Worm (Caenorhabditis elegans) whole organism, L4 larva: ENCODE results near the gene Y73F4A.2.

Experiments used
- D1046.2 ChIP-seq: fragments of 200-800 bp; sonication (Bioruptor generic); IDR thresholded peaks from 2 replicates; pipeline ENCODE4 v1.3.6; 2022; ENCODE audit warnings: missing genetic modification characterization, missing compliant biosample characterization
- F37D6.2 ChIP-seq: sonication (generic microtip); optimal IDR thresholded peaks from 2 replicates; lab custom pipeline; 2016; ENCODE audit warnings: mild to moderate bottlenecking, missing genetic modification characterization, missing compliant biosample characterization
- F49E8.2 ChIP-seq: sonication (generic microtip); optimal IDR thresholded peaks from 2 replicates; lab custom pipeline; 2016; ENCODE audit warnings: missing compliant biosample characterization, mild to moderate bottlenecking, missing genetic modification characterization, borderline replicate concordance
- Y48G9A.11 ChIP-seq: fragments of 200-800 bp; sonication (Bioruptor generic); IDR thresholded peaks from 2 replicates; pipeline ENCODE4 v1.3.6; 2022; ENCODE audit warnings: missing genetic modification reagents, missing genetic modification characterization, missing compliant biosample characterization
- Y75B8A.6 ChIP-seq: fragments of 200-800 bp; sonication (Bioruptor generic); IDR thresholded peaks from 2 replicates; pipeline ENCODE4 v1.3.6; 2022; ENCODE audit warnings: missing genetic modification reagents, missing genetic modification characterization, missing compliant biosample characterization
- ZK337.2 ChIP-seq: fragments of 200-800 bp; sonication (Bioruptor generic); IDR thresholded peaks from 2 replicates; pipeline ENCODE4 v1.3.6; 2022; ENCODE audit warnings: missing genetic modification reagents, missing genetic modification characterization, missing compliant biosample characterization
- ceh-20 ChIP-seq: fragments of 200-800 bp; sonication (Bioruptor generic); IDR thresholded peaks from 2 replicates; pipeline ENCODE4 v1.3.6; 2022; ENCODE audit warnings: missing genetic modification reagents, missing genetic modification characterization, missing compliant biosample characterization
- ceh-44 ChIP-seq: fragments of 200-800 bp; sonication (Bioruptor generic); IDR thresholded peaks from 2 replicates; pipeline ENCODE4 v1.3.6; 2022; ENCODE audit warnings: missing genetic modification reagents, missing genetic modification characterization, missing compliant biosample characterization
- ceh-62 ChIP-seq: sonication (generic microtip); optimal IDR thresholded peaks from 2 replicates; lab custom pipeline; 2017; ENCODE audit warnings: missing biosample characterization, missing genetic modification characterization
- ctbp-1 ChIP-seq: fragments of 200-800 bp; sonication (Bioruptor generic); IDR thresholded peaks from 2 replicates; pipeline ENCODE4 v1.3.6; 2022; ENCODE audit warnings: missing genetic modification reagents, missing genetic modification characterization, missing compliant biosample characterization
- daf-16 ChIP-seq, 3 experiments: sonication (generic microtip); optimal IDR thresholded peaks; 2 replicates each; lab custom pipeline; 2016 to 2017; ENCODE audit warnings: missing genetic modification characterization in 3 of 3, missing genetic modification reagents in 3 of 3, mild to moderate bottlenecking in 2 of 3, missing compliant biosample characterization in 2 of 3, missing biosample characterization in 1 of 3, moderate library complexity in 1 of 3
- dmd-9 ChIP-seq: fragments of 200-800 bp; sonication (Bioruptor generic); IDR thresholded peaks from 2 replicates; pipeline ENCODE4 v1.3.6; 2022; ENCODE audit warnings: missing genetic modification reagents, missing genetic modification characterization, missing compliant biosample characterization
- dpl-1 ChIP-seq: fragments of 150-350 bp; optimal IDR thresholded peaks from 2 replicates; lab custom pipeline; 2014; ENCODE audit warnings: missing biosample characterization, missing genetic modification reagents, missing genetic modification characterization
- duxl-1 ChIP-seq: sonication (generic microtip); optimal IDR thresholded peaks from 2 replicates; lab custom pipeline; 2016; ENCODE audit warnings: mild to moderate bottlenecking, missing genetic modification characterization, moderate library complexity, missing compliant biosample characterization; ENCODE audit not compliant: poor library complexity
- gei-8 ChIP-seq: fragments of 200-800 bp; sonication (Bioruptor generic); optimal IDR thresholded peaks from 2 replicates; lab custom pipeline; 2018; ENCODE audit warnings: mild to moderate bottlenecking, missing genetic modification characterization, missing compliant biosample characterization
- hif-1 ChIP-seq, 2 experiments: sonication (generic microtip); optimal IDR thresholded peaks; 2 replicates each; lab custom pipeline; 2016 to 2017; ENCODE audit warnings: missing compliant biosample characterization in 2 of 2, missing genetic modification characterization in 2 of 2, missing genetic modification reagents in 2 of 2, missing genotype in 2 of 2, mild to moderate bottlenecking in 1 of 2
- hlh-11 ChIP-seq: fragments of 200-800 bp; sonication (Bioruptor generic); optimal IDR thresholded peaks from 2 replicates; lab custom pipeline; 2018; ENCODE audit warnings: mild to moderate bottlenecking, missing genetic modification characterization, missing compliant biosample characterization
- hlh-30 ChIP-seq: sonication (generic microtip); optimal IDR thresholded peaks from 2 replicates; lab custom pipeline; 2017; ENCODE audit warnings: antibody characterized with exemption, mild to moderate bottlenecking, missing genetic modification characterization, missing compliant biosample characterization; ENCODE audit not compliant: insufficient read depth
- hmg-1.1 ChIP-seq: fragments of 200-800 bp; sonication (Bioruptor generic); IDR thresholded peaks from 2 replicates; pipeline ENCODE4 v1.3.6; 2022; ENCODE audit warnings: missing genetic modification reagents, missing genetic modification characterization, missing compliant biosample characterization
- lin-29 ChIP-seq: fragments of 200-800 bp; sonication (Bioruptor generic); IDR thresholded peaks from 2 replicates; pipeline ENCODE4 v1.3.6; 2022; ENCODE audit warnings: missing genetic modification reagents, missing genetic modification characterization, missing compliant biosample characterization
- lin-38 ChIP-seq: fragments of 200-800 bp; sonication (Bioruptor generic); IDR thresholded peaks from 2 replicates; pipeline ENCODE4 v1.3.6; 2022; ENCODE audit warnings: missing genetic modification reagents, missing genetic modification characterization, missing compliant biosample characterization
- lsy-2 ChIP-seq, 2 experiments: fragments of 150-350 bp in 1 of 2; sonication (generic microtip) in 1 of 2; optimal IDR thresholded peaks; 2 replicates each; lab custom pipeline; 2014 to 2017; ENCODE audit warnings: missing biosample characterization in 2 of 2, missing genetic modification characterization in 2 of 2
- madf-5 ChIP-seq, 2 experiments: fragments of 200-800 bp; sonication (Bioruptor generic); IDR thresholded peaks; 2 replicates each; pipeline ENCODE4 v1.3.6; 2022; ENCODE audit warnings: missing compliant biosample characterization in 2 of 2, missing genetic modification characterization in 2 of 2
- madf-9 ChIP-seq: fragments of 200-800 bp; sonication (Bioruptor generic); conservative IDR thresholded peaks from 2 replicates; pipeline ENCODE4 v1.3.6; 2022; ENCODE audit warnings: missing genetic modification reagents, missing genetic modification characterization, missing compliant biosample characterization
- mdt-29 ChIP-seq: fragments of 200-800 bp; sonication (Bioruptor generic); IDR thresholded peaks from 2 replicates; pipeline ENCODE4 v1.3.6; 2022; ENCODE audit warnings: missing genetic modification reagents, missing genetic modification characterization, missing compliant biosample characterization
- mep-1 ChIP-seq: fragments of 150-350 bp; sonication (generic microtip); optimal IDR thresholded peaks from 3 replicates; lab custom pipeline; 2014; ENCODE audit warnings: missing biosample characterization, missing genetic modification characterization
- mes-2 ChIP-seq: sonication (generic microtip); optimal IDR thresholded peaks from 2 replicates; lab custom pipeline; 2016; ENCODE audit warnings: missing genotype, mild to moderate bottlenecking, missing genetic modification characterization, missing compliant biosample characterization; ENCODE audit not compliant: poor library complexity, severe bottlenecking
- mxl-2 ChIP-seq: fragments of 200-800 bp; sonication (Bioruptor generic); conservative IDR thresholded peaks from 2 replicates; pipeline ENCODE4 v1.3.6; 2022; ENCODE audit warnings: missing genetic modification reagents, missing genetic modification characterization, missing compliant biosample characterization
- mxl-3 ChIP-seq: fragments of 200-800 bp; sonication (Bioruptor generic); optimal IDR thresholded peaks from 2 replicates; lab custom pipeline; 2018; ENCODE audit warnings: mild to moderate bottlenecking, missing genetic modification characterization, missing compliant biosample characterization
- nhr-102 ChIP-seq: sonication (generic microtip); optimal IDR thresholded peaks from 2 replicates; lab custom pipeline; 2016; ENCODE audit warnings: mild to moderate bottlenecking, missing genetic modification characterization, moderate library complexity, missing compliant biosample characterization
- nhr-11 ChIP-seq: fragments of 150-350 bp; optimal IDR thresholded peaks from 2 replicates; lab custom pipeline; 2014; ENCODE audit warnings: missing biosample characterization, missing genetic modification characterization
- nhr-48 ChIP-seq: sonication (generic microtip); optimal IDR thresholded peaks from 2 replicates; lab custom pipeline; 2016; ENCODE audit warnings: mild to moderate bottlenecking, missing genetic modification characterization, missing compliant biosample characterization
- pha-4 ChIP-seq, 2 experiments: fragments of 150-350 bp in 1 of 2; fragments of 200-800 bp in 1 of 2; sonication (Bioruptor generic) in 1 of 2; IDR thresholded peaks in 1 of 2; optimal IDR thresholded peaks in 1 of 2; 2 replicates each; pipeline versions ENCODE4 v1.3.6 to Lab custom; 2014 to 2022; ENCODE audit warnings: missing genetic modification characterization in 2 of 2, missing genetic modification reagents in 2 of 2, missing biosample characterization in 1 of 2, missing compliant biosample characterization in 1 of 2
- php-3 ChIP-seq: fragments of 200-800 bp; sonication (Bioruptor generic); IDR thresholded peaks from 2 replicates; pipeline ENCODE4 v1.3.6; 2022; ENCODE audit warnings: missing genetic modification reagents, missing genetic modification characterization, missing compliant biosample characterization
- pqm-1 ChIP-seq: sonication (generic microtip); optimal IDR thresholded peaks from 2 replicates; lab custom pipeline; 2017; ENCODE audit warnings: missing biosample characterization, missing genetic modification characterization
- rbr-2 ChIP-seq: sonication (generic microtip); optimal IDR thresholded peaks from 2 replicates; lab custom pipeline; 2016; ENCODE audit warnings: missing genotype, missing genetic modification characterization, missing compliant biosample characterization
- saeg-2 ChIP-seq: fragments of 200-800 bp; sonication (Bioruptor generic); IDR thresholded peaks from 2 replicates; pipeline ENCODE4 v1.3.6; 2022; ENCODE audit warnings: missing genetic modification reagents, missing genetic modification characterization, missing compliant biosample characterization
- sdz-12 ChIP-seq: fragments of 200-800 bp; sonication (Bioruptor generic); optimal IDR thresholded peaks from 2 replicates; lab custom pipeline; 2018; ENCODE audit warnings: mild to moderate bottlenecking, missing genetic modification characterization, missing compliant biosample characterization
- set-16 ChIP-seq: fragments of 200-800 bp; sonication (Bioruptor generic); IDR thresholded peaks from 2 replicates; pipeline ENCODE4 v1.3.6; 2022; ENCODE audit warnings: missing genetic modification reagents, missing genetic modification characterization, missing compliant biosample characterization
- unc-130 ChIP-seq: sonication (generic microtip); optimal IDR thresholded peaks from 2 replicates; lab custom pipeline; 2016; ENCODE audit warnings: missing genetic modification reagents, missing genetic modification characterization, missing compliant biosample characterization
- zfp-3 ChIP-seq: fragments of 200-800 bp; sonication (Bioruptor generic); conservative IDR thresholded peaks from 2 replicates; pipeline ENCODE4 v1.3.6; 2022; ENCODE audit warnings: missing genetic modification reagents, missing genetic modification characterization, missing compliant biosample characterization
- zip-11 ChIP-seq: fragments of 200-800 bp; sonication (Bioruptor generic); IDR thresholded peaks from 2 replicates; pipeline ENCODE4 v1.3.6; 2022; ENCODE audit warnings: missing genetic modification characterization, missing compliant biosample characterization
- ztf-11 ChIP-seq: fragments of 150-350 bp; optimal IDR thresholded peaks from 2 replicates; lab custom pipeline; 2014; ENCODE audit warnings: missing biosample characterization, missing genetic modification characterization

Gene Y73F4A.2

DNA sequence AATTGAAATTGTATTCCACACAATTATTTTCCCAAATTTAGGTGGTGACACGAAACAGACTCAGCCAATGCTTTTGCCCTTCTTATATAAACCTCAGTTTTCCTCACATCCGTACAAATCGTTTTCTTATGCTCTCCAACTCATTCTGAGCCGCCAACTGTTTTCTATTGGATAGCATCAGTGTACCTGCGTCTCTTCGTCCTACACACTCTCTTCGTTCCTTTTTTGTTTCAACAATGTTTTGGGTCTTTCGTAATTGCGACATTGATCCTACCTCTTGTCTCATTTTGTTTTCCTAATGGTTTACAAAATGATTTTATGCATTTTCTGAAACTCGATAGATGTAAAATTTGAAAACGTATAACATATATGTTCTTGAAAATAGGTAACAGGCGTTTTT is 36.2 kb upstream of the Y73F4A.2 start:
- TF ChIP-seq nhr-48 (no peak), daf-16 (GFP tag; optimal IDR thresholded peaks at IDR 0.05; lab: Kevin White, UChicago) (peak in 1 of 2 experiments; percentile 70), daf-16 (tag; optimal IDR thresholded peaks at IDR 0.05; lab: Kevin White, UChicago) (no peak), lsy-2 (tag; optimal IDR thresholded peaks at IDR 0.05; lab: Kevin White, UChicago) (no peak)

ce11 chrIV:9078469-9078868 is 35.3 kb upstream of the Y73F4A.2 start, which contains the start of gene mans-4:
TSS of gene mans-4 (minus strand) at chrIV:9078569.
- TF ChIP-seq hif-1 (tag; optimal IDR thresholded peaks at IDR 0.05; lab: Kevin White, UChicago) (peak in 1 of 2 experiments; percentile 1), mxl-3 (GFP tag; lab: Kevin White, UChicago) (no peak), mep-1 (tag; lab: Kevin White, UChicago) (no peak)

DNA sequence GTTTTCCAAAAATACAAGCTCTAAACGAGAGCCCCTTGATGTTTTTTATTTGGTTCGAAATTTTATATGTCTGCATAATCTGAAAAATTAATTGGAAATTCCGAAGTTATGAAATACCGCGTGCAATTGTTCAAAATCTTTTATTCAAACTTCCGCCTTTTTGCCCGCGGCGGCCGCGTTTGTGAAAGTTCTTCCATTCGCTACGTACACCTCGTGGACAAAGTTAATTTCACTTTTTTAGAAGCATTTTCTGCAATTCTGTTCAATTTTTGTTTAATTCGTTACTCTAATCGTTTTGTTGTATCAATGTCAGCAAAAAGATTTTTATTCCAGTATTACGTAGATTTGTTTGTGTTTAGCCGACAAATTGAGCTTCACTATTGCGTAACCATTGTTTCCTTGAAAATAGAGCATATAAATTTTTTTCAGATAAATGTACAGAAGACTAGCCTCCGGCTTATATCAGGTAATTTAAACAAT is 31.1 kb upstream of the Y73F4A.2 start, which contains the start of gene mppb-1:
Gene mppb-1, plus strand, starts transcription at position 430 of the 480 bp plus-strand sequence.
- TF ChIP-seq F49E8.2 (tag; lab: Kevin White, UChicago) (no peak), zfp-3 (GFP tag; lab: Robert Waterston, UW) (peak; percentile 70; the same call in 1 of the 2 replicates), lin-38 (peak; percentile 71), php-3 (GFP tag; lab: Robert Waterston, UW) (0 out of 2 replicates have a peak, but pooled peaks have one; percentile 52), lin-29 (GFP tag; lab: Robert Waterston, UW) (no peak), hlh-11 (peak; percentile 50), nhr-48 (no peak), mdt-29 (0 out of 2 replicates have a peak, but pooled peaks have one; percentile 40), Y75B8A.6 (0 out of 2 replicates have a peak, but pooled peaks have one; percentile 16), D1046.2 (GFP tag; lab: Robert Waterston, UW) (peak; percentile 67; the same call in 1 of the 2 replicates), ctbp-1 (0 out of 2 replicates have a peak, but pooled peaks have one; percentile 34), set-16 (GFP tag; lab: Robert Waterston, UW) (no peak), ZK337.2 (peak; percentile 94), rbr-2 (tag; lab: Kevin White, UChicago) (peak; percentile 53), unc-130 (peak; percentile 94), gei-8 (GFP tag; lab: Kevin White, UChicago) (no peak), madf-9 (GFP tag; lab: Robert Waterston, UW) (peak; percentile 84), saeg-2 (GFP tag; lab: Robert Waterston, UW) (no peak), hlh-30 (peak; percentile 63), Y48G9A.11 (GFP tag; lab: Robert Waterston, UW) (no peak), madf-5 (GFP tag; IDR thresholded peaks at IDR 0.05; lab: Robert Waterston, UW) (0 out of 4 replicates have a peak, but pooled peaks of 1 of the 2 experiments have one; percentile 41), hmg-1.1 (GFP tag; lab: Robert Waterston, UW) (peak; percentile 72), nhr-11 (tag; lab: Kevin White, UChicago) (no peak), mes-2 (tag; lab: Kevin White, UChicago) (peak; percentile 100), ceh-62 (no peak), duxl-1 (peak; percentile 85), zip-11 (GFP tag; lab: Robert Waterston, UW) (no peak), dpl-1 (GFP tag; lab: Kevin White, UChicago) (peak; percentile 97), nhr-102 (peak; percentile 30), ceh-20 (GFP tag; lab: Robert Waterston, UW) (no peak), ztf-11 (no peak), sdz-12 (GFP tag; lab: Kevin White, UChicago) (peak; percentile 52), mxl-2 (GFP tag; lab: Robert Waterston, UW) (no peak), pha-4 (GFP tag; IDR thresholded peaks at IDR 0.05; lab: Robert Waterston, UW) (peak; percentile 62; the same call in 1 of the 2 replicates), pha-4 (tag; optimal IDR thresholded peaks at IDR 0.05; lab: Kevin White, UChicago) (peak; percentile 15), dmd-9 (GFP tag; lab: Robert Waterston, UW) (peak; percentile 90), F37D6.2 (tag; lab: Kevin White, UChicago) (peak; percentile 31), hif-1 (tag; optimal IDR thresholded peaks at IDR 0.05; lab: Kevin White, UChicago) (peak in 1 of 2 experiments; percentile 95), pqm-1 (tag; lab: Kevin White, UChicago) (no peak), ceh-44 (peak; percentile 84)
